Fruit fly (Drosophila melanogaster) whole organism, embryonic: ENCODE results near the gene dod.
A peak's percentile ranks its signal among the peaks of the same experiment; 100 is the strongest.

Source experiments
- Adf1 ChIP-seq: fragments of 200-800 bp; sonication (Bioruptor generic); IDR thresholded peaks from 2 replicates; pipeline ENCODE4 v1.3.6; 2022; ENCODE audit warnings: missing biosample characterization, missing genetic modification characterization
- CG11456 ChIP-seq: fragments of 200-800 bp; sonication (Bioruptor generic); IDR thresholded peaks from 3 replicates; pipeline ENCODE4 v1.3.6; 2022; ENCODE audit warnings: missing biosample characterization, missing genetic modification characterization
- CG11560 ChIP-seq: fragments of 200-800 bp; sonication (Bioruptor generic); IDR thresholded peaks from 3 replicates; pipeline ENCODE4 v1.3.6; 2022; ENCODE audit warnings: missing biosample characterization, missing genetic modification characterization
- CG13123 ChIP-seq: fragments of 200-800 bp; sonication (Bioruptor generic); optimal IDR thresholded peaks from 2 replicates; lab custom pipeline; 2016; ENCODE audit warnings: missing biosample characterization, missing genetic modification characterization
- CG13775 ChIP-seq: fragments of 200-800 bp; sonication (Bioruptor generic); optimal IDR thresholded peaks from 3 replicates; lab custom pipeline; 2017; ENCODE audit warnings: missing biosample characterization, mild to moderate bottlenecking, missing genetic modification characterization
- CG14014 ChIP-seq: fragments of 200-800 bp; sonication (Bioruptor generic); IDR thresholded peaks from 2 replicates; pipeline ENCODE4 v1.3.6; 2022; ENCODE audit warnings: missing biosample characterization, missing genetic modification characterization
- CG14441 ChIP-seq: fragments of 200-800 bp; sonication (Bioruptor generic); IDR thresholded peaks from 2 replicates; pipeline ENCODE4 v1.3.6; 2022; ENCODE audit warnings: missing biosample characterization, missing genetic modification characterization
- CG15479 ChIP-seq: fragments of 200-800 bp; sonication (Bioruptor generic); optimal IDR thresholded peaks from 3 replicates; lab custom pipeline; 2019; ENCODE audit warnings: missing biosample characterization, mild to moderate bottlenecking, missing genetic modification characterization, moderate library complexity
- CG17186 ChIP-seq: fragments of 200-800 bp; sonication (Bioruptor generic); optimal IDR thresholded peaks from 3 replicates; lab custom pipeline; 2017; ENCODE audit warnings: missing biosample characterization, missing genetic modification reagents, missing genetic modification characterization
- CG1832 ChIP-seq: fragments of 200-800 bp; sonication (Bioruptor generic); optimal IDR thresholded peaks from 2 replicates; lab custom pipeline; 2017; ENCODE audit warnings: missing biosample characterization, mild to moderate bottlenecking, missing genetic modification characterization, inconsistent platforms
- CG2199 ChIP-seq: fragments of 200-800 bp; sonication (Bioruptor generic); IDR thresholded peaks from 3 replicates; pipeline ENCODE4 v1.3.6; 2022; ENCODE audit warnings: missing biosample characterization, missing genetic modification characterization
- CG4328 ChIP-seq: fragments of 200-800 bp; sonication (Bioruptor generic); optimal IDR thresholded peaks from 3 replicates; lab custom pipeline; 2017; ENCODE audit warnings: missing biosample characterization, missing genetic modification reagents, missing genetic modification characterization
- CG4707 ChIP-seq: fragments of 200-800 bp; sonication (Bioruptor generic); optimal IDR thresholded peaks from 2 replicates; lab custom pipeline; 2018; ENCODE audit warnings: missing biosample characterization, mild to moderate bottlenecking, missing genetic modification characterization, moderate library complexity
- CG6689 ChIP-seq: fragments of 200-800 bp; sonication (Bioruptor generic); IDR thresholded peaks from 2 replicates; pipeline ENCODE4 v1.3.6; 2022; ENCODE audit warnings: missing biosample characterization, missing genetic modification characterization
- CG6791 ChIP-seq: fragments of 200-800 bp; sonication (Bioruptor generic); IDR thresholded peaks from 3 replicates; pipeline ENCODE4 v1.3.6; 2022; ENCODE audit warnings: missing biosample characterization, missing genetic modification characterization; ENCODE audit not compliant: partially characterized antibody
- CG7786 ChIP-seq: fragments of 200-800 bp; sonication (Bioruptor generic); optimal IDR thresholded peaks from 2 replicates; lab custom pipeline; 2016; ENCODE audit warnings: missing biosample characterization, missing genetic modification characterization
- CG8089 ChIP-seq: fragments of 200-800 bp; sonication (Bioruptor generic); optimal IDR thresholded peaks from 3 replicates; lab custom pipeline; 2016; ENCODE audit warnings: missing biosample characterization, missing genetic modification characterization
- CG9215 ChIP-seq: fragments of 200-800 bp; sonication (Bioruptor generic); IDR thresholded peaks from 2 replicates; pipeline ENCODE4 v1.3.6; 2022; ENCODE audit warnings: missing biosample characterization, missing genetic modification characterization
- CoRest ChIP-seq: fragments of 200-800 bp; sonication (Bioruptor generic); optimal IDR thresholded peaks from 3 replicates; lab custom pipeline; 2018; ENCODE audit warnings: missing biosample characterization, mild to moderate bottlenecking, missing genetic modification characterization, moderate library complexity
- Dip3 ChIP-seq: fragments of 200-800 bp; sonication (Bioruptor generic); optimal IDR thresholded peaks from 3 replicates; lab custom pipeline; 2016; ENCODE audit warnings: missing biosample characterization, missing genetic modification characterization
- E2f1 ChIP-seq: fragments of 200-800 bp; sonication (Bioruptor generic); IDR thresholded peaks from 2 replicates; pipeline ENCODE4 v1.3.6; 2022; ENCODE audit warnings: missing biosample characterization, missing genetic modification characterization
- Ets65A ChIP-seq: fragments of 200-800 bp; sonication (Bioruptor generic); peaks from one replicate; lab custom pipeline; 2016; ENCODE audit warnings: missing biosample characterization, missing genetic modification characterization
- Fer2 ChIP-seq: fragments of 200-800 bp; sonication (Bioruptor generic); optimal IDR thresholded peaks from 2 replicates; lab custom pipeline; 2018; ENCODE audit warnings: missing biosample characterization, mild to moderate bottlenecking, missing genetic modification characterization, moderate library complexity
- HmgD ChIP-seq: fragments of 200-800 bp; sonication (Bioruptor generic); optimal IDR thresholded peaks from 3 replicates; lab custom pipeline; 2016; ENCODE audit warnings: missing biosample characterization, missing genetic modification characterization
- HmgZ ChIP-seq: fragments of 200-800 bp; sonication (Bioruptor generic); optimal IDR thresholded peaks from 2 replicates; lab custom pipeline; 2018; ENCODE audit warnings: missing biosample characterization, mild to moderate bottlenecking, missing genetic modification characterization
- Hr3 ChIP-seq: fragments of 200-800 bp; sonication (Bioruptor generic); optimal IDR thresholded peaks from 3 replicates; lab custom pipeline; 2016; ENCODE audit warnings: missing biosample characterization, missing genetic modification characterization
- Hr39 ChIP-seq: fragments of >200 bp; optimal IDR thresholded peaks from 2 replicates; lab custom pipeline; 2017
- Med ChIP-seq: fragments of 200-800 bp; sonication (Bioruptor generic); peaks from one replicate; lab custom pipeline; 2016; ENCODE audit warnings: missing biosample characterization, missing genetic modification characterization, mild to moderate bottlenecking, inconsistent platforms, moderate library complexity
- Oli ChIP-seq: fragments of 200-800 bp; sonication (Bioruptor generic); optimal IDR thresholded peaks from 2 replicates; lab custom pipeline; 2018; ENCODE audit warnings: missing biosample characterization, mild to moderate bottlenecking, missing genetic modification characterization, moderate library complexity
- Rfx ChIP-seq: fragments of 200-800 bp; sonication (Bioruptor generic); IDR thresholded peaks from 2 replicates; pipeline ENCODE4 v1.3.6; 2022; ENCODE audit warnings: missing biosample characterization, missing genetic modification characterization
- Rx ChIP-seq: fragments of 200-800 bp; sonication (Bioruptor generic); IDR thresholded peaks from 2 replicates; pipeline ENCODE4 v1.3.6; 2022; ENCODE audit warnings: missing biosample characterization, missing genetic modification characterization
- Side ChIP-seq: fragments of 200-800 bp; sonication (Bioruptor generic); optimal IDR thresholded peaks from 2 replicates; lab custom pipeline; 2016; ENCODE audit warnings: missing biosample characterization, missing genetic modification characterization
- TFAM ChIP-seq: fragments of 200-800 bp; sonication (Bioruptor generic); optimal IDR thresholded peaks from 2 replicates; lab custom pipeline; 2017; ENCODE audit warnings: missing biosample characterization, missing genetic modification characterization, inconsistent platforms
- bsh ChIP-seq, 2 experiments: fragments of 200-800 bp; sonication (Bioruptor generic); optimal IDR thresholded peaks; 2 replicates each; lab custom pipeline; 2017 to 2018; ENCODE audit warnings: mild to moderate bottlenecking in 2 of 2, missing biosample characterization in 2 of 2, missing genetic modification characterization in 2 of 2, moderate library complexity in 1 of 2
- chm ChIP-seq: fragments of 200-800 bp; sonication (Bioruptor generic); IDR thresholded peaks from 2 replicates; pipeline ENCODE4 v1.3.6; 2022; ENCODE audit warnings: missing biosample characterization, missing genetic modification characterization
- chn ChIP-seq: fragments of 200-800 bp; sonication (Bioruptor generic); optimal IDR thresholded peaks from 2 replicates; lab custom pipeline; 2016; ENCODE audit warnings: missing biosample characterization, missing genetic modification characterization
- dmrt11E ChIP-seq: fragments of 200-800 bp; sonication (Bioruptor generic); optimal IDR thresholded peaks from 3 replicates; lab custom pipeline; 2018; ENCODE audit warnings: missing biosample characterization, mild to moderate bottlenecking, missing genetic modification characterization, moderate library complexity
- gcm ChIP-seq: fragments of 200-800 bp; sonication (Bioruptor generic); optimal IDR thresholded peaks from 2 replicates; lab custom pipeline; 2019; ENCODE audit warnings: missing biosample characterization, mild to moderate bottlenecking, missing genetic modification characterization, moderate library complexity
- grn ChIP-seq: fragments of 200-800 bp; sonication (Bioruptor generic); optimal IDR thresholded peaks from 3 replicates; lab custom pipeline; 2017; ENCODE audit warnings: missing biosample characterization, missing genetic modification characterization
- her ChIP-seq: fragments of 200-800 bp; sonication (Bioruptor generic); optimal IDR thresholded peaks from 2 replicates; lab custom pipeline; 2016; ENCODE audit warnings: missing biosample characterization, missing genetic modification characterization
- insv ChIP-seq, 2 experiments: fragments of 200-800 bp; sonication (Bioruptor generic); optimal IDR thresholded peaks; 3 replicates each; lab custom pipeline; 2016 to 2018; ENCODE audit warnings: missing biosample characterization in 2 of 2, missing genetic modification characterization in 2 of 2
- lilli ChIP-seq: fragments of 200-800 bp; sonication (Bioruptor generic); optimal IDR thresholded peaks from 3 replicates; lab custom pipeline; 2016; ENCODE audit warnings: missing biosample characterization, missing genetic modification characterization
- nerfin-1 ChIP-seq: fragments of 200-800 bp; sonication (Bioruptor generic); optimal IDR thresholded peaks from 3 replicates; lab custom pipeline; 2019; ENCODE audit warnings: missing biosample characterization, mild to moderate bottlenecking, missing genetic modification characterization, moderate library complexity
- pho ChIP-seq: fragments of 200-800 bp; sonication (Bioruptor generic); optimal IDR thresholded peaks from 2 replicates; lab custom pipeline; 2016; ENCODE audit warnings: missing biosample characterization, missing genetic modification characterization
- prd ChIP-seq, 3 experiments: fragments of >200 bp in 2 of 3; fragments of 200-800 bp in 1 of 3; sonication (Bioruptor generic) in 1 of 3; optimal IDR thresholded peaks in 2 of 3; IDR thresholded peaks in 1 of 3; 2 replicates in 2 of 3; 3 replicates in 1 of 3; pipeline versions ENCODE4 v1.3.6 to Lab custom; 2017 to 2022; ENCODE audit warnings: missing biosample characterization in 1 of 3, missing genetic modification characterization in 1 of 3
- shn ChIP-seq: fragments of 200-800 bp; sonication (Bioruptor generic); optimal IDR thresholded peaks from 3 replicates; lab custom pipeline; 2016; ENCODE audit warnings: missing biosample characterization, missing genetic modification characterization
- sob ChIP-seq: fragments of 200-800 bp; sonication (Bioruptor generic); IDR thresholded peaks from 2 replicates; pipeline ENCODE4 v1.3.6; 2022; ENCODE audit warnings: missing biosample characterization, missing genetic modification characterization
- tna ChIP-seq: fragments of 200-800 bp; sonication (Bioruptor generic); IDR thresholded peaks from 2 replicates; pipeline ENCODE4 v1.3.6; 2022; ENCODE audit warnings: missing biosample characterization, missing genetic modification characterization; ENCODE audit not compliant: partially characterized antibody
- unc-4 ChIP-seq: fragments of 200-800 bp; sonication (Bioruptor generic); IDR thresholded peaks from 2 replicates; pipeline ENCODE4 v1.3.6; 2022; ENCODE audit warnings: missing biosample characterization, missing genetic modification characterization; ENCODE audit not compliant: partially characterized antibody
- zen2 ChIP-seq: fragments of 200-800 bp; sonication (Bioruptor generic); IDR thresholded peaks from 3 replicates; pipeline ENCODE4 v1.3.6; 2022; ENCODE audit warnings: missing biosample characterization, missing genetic modification characterization; ENCODE audit not compliant: partially characterized antibody

Gene dod

dm6 chrX:21345036-21345500, at the start of gene dod (continued):
- peak; percentile 45; the same call in 1 of the 3 replicates for TF ChIP-seq CG2199 (GFP tag; lab: Robert Waterston, UW)
- TF ChIP-seq her: peak; percentile 43
- TF ChIP-seq CG9215 (GFP tag; lab: Robert Waterston, UW): peak; percentile 30; the same call in 1 of the 2 replicates
- peak; percentile 38; the same call in 1 of the 2 replicates for TF ChIP-seq chm (GFP tag; lab: Robert Waterston, UW)
- peak; percentile 90 for TF ChIP-seq Ets65A (GFP tag; lab: Kevin White, UChicago)
- TF ChIP-seq CoRest (tag; lab: Kevin White, UChicago): peak; percentile 64
- peak; percentile 2 for TF ChIP-seq CG4707 (GFP tag; lab: Kevin White, UChicago)
- TF ChIP-seq HmgZ (tag; lab: Kevin White, UChicago): peak; percentile 62
- TF ChIP-seq CG6689 (GFP tag; lab: Robert Waterston, UW): 0 out of 2 replicates have a peak, but pooled peaks have one; percentile 8
- no peak for TF ChIP-seq TFAM (GFP tag; lab: Kevin White, UChicago)
- peak; percentile 81 for TF ChIP-seq Rfx (GFP tag; lab: Robert Waterston, UW)
- TF ChIP-seq Dip3 (GFP tag; lab: Kevin White, UChicago): peak; percentile 32
- TF ChIP-seq CG17186 (GFP tag; lab: Kevin White, UChicago): peak; percentile 55
- peak; percentile 42 for TF ChIP-seq CG13775
- TF ChIP-seq bsh (GFP tag; optimal IDR thresholded peaks at IDR 0.05; lab: Kevin White, UChicago): peak in 1 of 2 experiments; percentile 56
- TF ChIP-seq CG6791 (GFP tag; lab: Robert Waterston, UW): peak; percentile 79
- no peak for TF ChIP-seq prd (optimal IDR thresholded peaks at IDR 0.05; lab: Kevin White, UChicago)
- TF ChIP-seq prd (GFP tag; IDR thresholded peaks at IDR 0.05; lab: Robert Waterston, UW): peak; percentile 59; the same call in 2 of the 3 replicates
- TF ChIP-seq grn: no peak
- peak; percentile 63 for TF ChIP-seq pho (GFP tag; lab: Kevin White, UChicago)
- peak; percentile 79 for TF ChIP-seq unc-4
- TF ChIP-seq dmrt11E: no peak
- TF ChIP-seq HmgD (GFP tag; lab: Kevin White, UChicago): peak; percentile 58
- TF ChIP-seq CG1832 (GFP tag; lab: Kevin White, UChicago): no peak
- TF ChIP-seq gcm (GFP tag; lab: Kevin White, UChicago): peak; percentile 11
- TF ChIP-seq CG14014 (GFP tag; lab: Robert Waterston, UW): peak; percentile 48; the same call in 1 of the 2 replicates
- peak; percentile 75 for TF ChIP-seq lilli (GFP tag; lab: Kevin White, UChicago)
- peak; percentile 13 for TF ChIP-seq chn
- peak; percentile 20 for TF ChIP-seq Side (GFP tag; lab: Kevin White, UChicago)
- TF ChIP-seq nerfin-1 (tag; lab: Kevin White, UChicago): peak; percentile 57
- TF ChIP-seq Hr39: no peak
- TF ChIP-seq zen2 (GFP tag; lab: Robert Waterston, UW): peak; percentile 53; the same call in 1 of the 3 replicates
- TF ChIP-seq CG15479 (GFP tag; lab: Kevin White, UChicago): no peak
- TF ChIP-seq insv (GFP tag; optimal IDR thresholded peaks at IDR 0.05; lab: Kevin White, UChicago): peak in 1 of 2 experiments; percentile 19
- peak; percentile 59 for TF ChIP-seq tna (GFP tag; lab: Robert Waterston, UW)
- peak; percentile 37; the same call in 1 of the 2 replicates for TF ChIP-seq CG14441 (GFP tag; lab: Robert Waterston, UW)
- TF ChIP-seq Hr3 (GFP tag; lab: Kevin White, UChicago): peak; percentile 44
- peak; percentile 45; the same call in 2 of the 3 replicates for TF ChIP-seq CG11560 (tag; lab: Robert Waterston, UW)
- peak; percentile 42 for TF ChIP-seq Oli (tag; lab: Kevin White, UChicago)
- peak; percentile 63; the same call in 1 of the 3 replicates for TF ChIP-seq CG11456 (GFP tag; lab: Robert Waterston, UW)
- peak; percentile 88 for TF ChIP-seq Med (GFP tag; lab: Kevin White, UChicago)
- TF ChIP-seq CG4328 (GFP tag; lab: Kevin White, UChicago): peak; percentile 18
- TF ChIP-seq CG8089 (GFP tag; lab: Kevin White, UChicago): peak; percentile 10
- no peak for TF ChIP-seq Fer2
- TF ChIP-seq sob (GFP tag; lab: Robert Waterston, UW): peak; percentile 67
- peak; percentile 20; the same call in 1 of the 2 replicates for TF ChIP-seq E2f1 (GFP tag; lab: Robert Waterston, UW)
- peak; percentile 44 for TF ChIP-seq Adf1
- no peak for TF ChIP-seq Rx (GFP tag; lab: Robert Waterston, UW)
- TF ChIP-seq shn (GFP tag; lab: Kevin White, UChicago): peak; percentile 57
- TF ChIP-seq CG13123: no peak
- peak; percentile 50 for TF ChIP-seq CG7786 (GFP tag; lab: Kevin White, UChicago)
